Worm (Caenorhabditis elegans) whole organism, young adult: ENCODE data around the gene ins-10.

ENCODE experiments used
- F10E7.11 ChIP-seq: sonication (generic microtip); optimal IDR thresholded peaks from 2 replicates; lab custom pipeline; 2017; ENCODE audit warnings: mild to moderate bottlenecking, missing genetic modification characterization, moderate library complexity, missing compliant biosample characterization
- F22D6.2 ChIP-seq: sonication (generic microtip); optimal IDR thresholded peaks from 2 replicates; lab custom pipeline; 2016; ENCODE audit warnings: mild to moderate bottlenecking, missing genetic modification characterization, missing compliant biosample characterization
- F52B5.7 ChIP-seq: sonication (generic microtip); optimal IDR thresholded peaks from 2 replicates; lab custom pipeline; 2016; ENCODE audit warnings: mild to moderate bottlenecking, missing genetic modification characterization, missing compliant biosample characterization
- F57A8.1 ChIP-seq: fragments of 200-800 bp; sonication (Bioruptor generic); optimal IDR thresholded peaks from 2 replicates; lab custom pipeline; 2018; ENCODE audit warnings: mild to moderate bottlenecking, missing genetic modification characterization, moderate library complexity, missing compliant biosample characterization
- F57C9.4 ChIP-seq: sonication (generic microtip); optimal IDR thresholded peaks from 2 replicates; lab custom pipeline; 2017; ENCODE audit warnings: mild to moderate bottlenecking, missing genetic modification characterization, missing compliant biosample characterization
- K11D2.4 ChIP-seq: fragments of 200-800 bp; sonication (Bioruptor generic); IDR thresholded peaks from 2 replicates; pipeline ENCODE4 v1.3.6; 2022; ENCODE audit warnings: missing genetic modification reagents, missing genetic modification characterization, missing compliant biosample characterization
- K12H6.12 ChIP-seq: fragments of 200-800 bp; sonication (Bioruptor generic); optimal IDR thresholded peaks from 2 replicates; lab custom pipeline; 2018; ENCODE audit warnings: mild to moderate bottlenecking, missing genetic modification characterization, missing compliant biosample characterization
- Y95B8A.8 ChIP-seq: fragments of 200-800 bp; sonication (Bioruptor generic); IDR thresholded peaks from 2 replicates; pipeline ENCODE4 v1.3.6; 2022; ENCODE audit warnings: missing genetic modification reagents, missing genetic modification characterization, missing compliant biosample characterization
- ZK185.1 ChIP-seq: sonication (generic microtip); optimal IDR thresholded peaks from 2 replicates; lab custom pipeline; 2016; ENCODE audit warnings: mild to moderate bottlenecking, missing genetic modification characterization, missing compliant biosample characterization; ENCODE audit not compliant: poor library complexity, severe bottlenecking
- athp-1 ChIP-seq: sonication (generic microtip); optimal IDR thresholded peaks from 2 replicates; lab custom pipeline; 2017; ENCODE audit warnings: mild to moderate bottlenecking, missing genetic modification characterization, missing compliant biosample characterization
- attf-3 ChIP-seq: fragments of 200-800 bp; sonication (Bioruptor generic); conservative IDR thresholded peaks from 2 replicates; pipeline ENCODE4 v1.3.6; 2022; ENCODE audit warnings: missing genetic modification reagents, missing genetic modification characterization, missing compliant biosample characterization
- attf-6 ChIP-seq: fragments of 200-800 bp; sonication (Bioruptor generic); IDR thresholded peaks from 2 replicates; pipeline ENCODE4 v1.3.6; 2022; ENCODE audit warnings: missing genetic modification reagents, missing genetic modification characterization, missing compliant biosample characterization
- ccch-3 ChIP-seq: fragments of 200-800 bp; sonication (Bioruptor generic); optimal IDR thresholded peaks from 2 replicates; lab custom pipeline; 2018; ENCODE audit warnings: mild to moderate bottlenecking, missing genetic modification characterization, missing compliant biosample characterization
- ceh-40 ChIP-seq: fragments of 200-800 bp; sonication (Bioruptor generic); IDR thresholded peaks from 2 replicates; pipeline ENCODE4 v1.3.6; 2022; ENCODE audit warnings: missing genetic modification characterization, missing compliant biosample characterization
- chd-7 ChIP-seq: sonication (generic microtip); optimal IDR thresholded peaks from 2 replicates; lab custom pipeline; 2016; ENCODE audit warnings: mild to moderate bottlenecking, missing genetic modification characterization, moderate library complexity, missing compliant biosample characterization
- fkh-3 ChIP-seq: sonication (generic microtip); optimal IDR thresholded peaks from 2 replicates; lab custom pipeline; 2016; ENCODE audit warnings: mild to moderate bottlenecking, missing genetic modification characterization, missing compliant biosample characterization
- hmg-1.2 ChIP-seq: fragments of 200-800 bp; sonication (Bioruptor generic); IDR thresholded peaks from 2 replicates; pipeline ENCODE4 v1.3.6; 2022; ENCODE audit warnings: missing genetic modification reagents, missing genetic modification characterization, missing compliant biosample characterization
- let-607 ChIP-seq, 2 experiments: fragments of 200-800 bp in 1 of 2; sonication (Bioruptor generic) in 1 of 2; sonication (generic microtip) in 1 of 2; optimal IDR thresholded peaks; 2 replicates each; lab custom pipeline; 2016 to 2018; ENCODE audit warnings: mild to moderate bottlenecking in 2 of 2, missing compliant biosample characterization in 2 of 2, missing genetic modification characterization in 2 of 2, moderate library complexity in 2 of 2, missing genotype in 1 of 2
- lin-26 ChIP-seq: fragments of 200-800 bp; sonication (Bioruptor generic); IDR thresholded peaks from 2 replicates; pipeline ENCODE4 v1.3.6; 2022; ENCODE audit warnings: missing genetic modification reagents, missing genetic modification characterization, missing compliant biosample characterization
- lsy-27 ChIP-seq: sonication (generic microtip); optimal IDR thresholded peaks from 2 replicates; lab custom pipeline; 2017; ENCODE audit warnings: missing genetic modification characterization, mild to moderate bottlenecking, missing compliant biosample characterization, antibody characterized with exemption, missing genotype, borderline replicate concordance; ENCODE audit not compliant: insufficient read depth
- madf-10 ChIP-seq: sonication (generic microtip); optimal IDR thresholded peaks from 2 replicates; lab custom pipeline; 2016; ENCODE audit warnings: mild to moderate bottlenecking, missing genetic modification characterization, missing compliant biosample characterization
- mel-28 ChIP-seq: sonication (generic microtip); optimal IDR thresholded peaks from 2 replicates; lab custom pipeline; 2016; ENCODE audit warnings: borderline replicate concordance, mild to moderate bottlenecking, missing genetic modification characterization, missing compliant biosample characterization
- mes-4 ChIP-seq: sonication (generic microtip); optimal IDR thresholded peaks from 2 replicates; lab custom pipeline; 2016; ENCODE audit warnings: missing genotype, missing genetic modification characterization, missing compliant biosample characterization
- mxl-1 ChIP-seq: sonication (generic microtip); optimal IDR thresholded peaks from 2 replicates; lab custom pipeline; 2016; ENCODE audit warnings: missing genetic modification characterization, missing compliant biosample characterization
- nfya-1 ChIP-seq: sonication (generic microtip); optimal IDR thresholded peaks from 2 replicates; lab custom pipeline; 2017; ENCODE audit warnings: antibody characterized with exemption, missing compliant biosample characterization, missing genetic modification characterization, borderline replicate concordance; ENCODE audit not compliant: insufficient read depth
- nhr-80 ChIP-seq: sonication (generic microtip); optimal IDR thresholded peaks from 2 replicates; lab custom pipeline; 2016; ENCODE audit warnings: missing genetic modification characterization, missing compliant biosample characterization
- pbrm-1 ChIP-seq: fragments of 200-800 bp; sonication (Bioruptor generic); IDR thresholded peaks from 2 replicates; pipeline ENCODE4 v1.3.6; 2022; ENCODE audit warnings: missing genetic modification reagents, missing genetic modification characterization, missing compliant biosample characterization
- pha-4 ChIP-seq: fragments of 150-350 bp; sonication (generic microtip); optimal IDR thresholded peaks from 2 replicates; lab custom pipeline; 2014; ENCODE audit warnings: missing biosample characterization, missing genetic modification reagents, missing genetic modification characterization
- rcor-1 ChIP-seq: fragments of 200-800 bp; sonication (Bioruptor generic); IDR thresholded peaks from 2 replicates; pipeline ENCODE4 v1.3.6; 2022; ENCODE audit warnings: missing genetic modification reagents, missing genetic modification characterization, missing compliant biosample characterization
- rec-8 ChIP-seq, 2 experiments: sonication (generic microtip); optimal IDR thresholded peaks; 2 replicates each; lab custom pipeline; 2016; ENCODE audit warnings: mild to moderate bottlenecking in 2 of 2, missing genetic modification characterization in 2 of 2, missing genetic modification reagents in 2 of 2, missing genotype in 2 of 2, missing biosample characterization in 1 of 2, missing compliant biosample characterization in 1 of 2, moderate library complexity in 1 of 2
- snpc-3.4 ChIP-seq: sonication (generic microtip); optimal IDR thresholded peaks from 2 replicates; lab custom pipeline; 2017; ENCODE audit warnings: missing genetic modification characterization, mild to moderate bottlenecking, missing compliant biosample characterization, antibody characterized with exemption, moderate library complexity, missing genotype, missing genetic modification reagents
- sptf-2 ChIP-seq: fragments of 200-800 bp; sonication (Bioruptor generic); optimal IDR thresholded peaks from 2 replicates; lab custom pipeline; 2018; ENCODE audit warnings: mild to moderate bottlenecking, missing genetic modification characterization, missing compliant biosample characterization
- xnd-1 ChIP-seq: sonication (generic microtip); optimal IDR thresholded peaks from 2 replicates; lab custom pipeline; 2016; ENCODE audit warnings: missing genotype, missing genetic modification reagents, missing genetic modification characterization, missing compliant biosample characterization
- ztf-22 ChIP-seq: fragments of 200-800 bp; sonication (Bioruptor generic); optimal IDR thresholded peaks from 2 replicates; lab custom pipeline; 2018; ENCODE audit warnings: mild to moderate bottlenecking, missing genetic modification characterization, moderate library complexity, missing compliant biosample characterization
- ztf-26 ChIP-seq: sonication (generic microtip); optimal IDR thresholded peaks from 2 replicates; lab custom pipeline; 2017; ENCODE audit warnings: missing genetic modification characterization, missing compliant biosample characterization
- ztf-3 ChIP-seq: fragments of 200-800 bp; sonication (Bioruptor generic); optimal IDR thresholded peaks from 2 replicates; lab custom pipeline; 2018; ENCODE audit warnings: mild to moderate bottlenecking, missing genetic modification characterization, missing compliant biosample characterization

Gene ins-10

ce11 chrV:14018640-14019039, 15.1 kb upstream of the ins-10 start, which contains the start of the genes mtl-2 and T08G5.1:
Gene mtl-2, minus strand, starts transcription at chrV:14018673.
Gene T08G5.1, plus strand, starts transcription at chrV:14018766.
- TF ChIP-seq ZK185.1 (tag; lab: Kevin White, UChicago), result no peak
- peak; percentile 40 for TF ChIP-seq nhr-80 (tag; lab: Kevin White, UChicago)

DNA sequence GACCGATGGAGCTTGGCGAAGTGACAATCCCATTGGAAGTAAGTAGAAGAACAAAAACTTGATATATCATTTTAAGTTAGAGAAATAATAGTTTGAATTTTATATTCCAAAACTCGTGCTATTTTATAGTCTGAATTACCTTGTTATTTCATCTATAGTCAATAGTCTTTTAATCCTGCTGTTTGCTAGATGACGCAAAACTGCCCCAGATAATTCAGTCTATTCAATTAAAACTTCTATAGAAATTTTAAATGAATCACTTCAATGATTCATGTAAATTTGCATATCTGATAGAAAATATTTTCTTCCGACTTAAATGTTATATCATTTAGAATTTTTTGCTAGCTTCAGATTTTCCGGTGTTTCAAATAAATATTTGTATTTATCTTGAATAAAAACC, 10.7 kb upstream of the ins-10 start, which contains the start of gene T08G5.15:
T08G5.15 (minus strand) TSS at position 101 of the 400 bp plus-strand sequence.
- TF ChIP-seq nfya-1 (tag; lab: Kevin White, UChicago) (no peak), mxl-1 (tag; lab: Kevin White, UChicago) (no peak), F10E7.11 (tag; lab: Kevin White, UChicago) (no peak), sptf-2 (GFP tag; lab: Kevin White, UChicago) (no peak), snpc-3.4 (tag; lab: Kevin White, UChicago) (no peak), chd-7 (tag; lab: Kevin White, UChicago) (no peak), ztf-26 (tag; lab: Kevin White, UChicago) (no peak), ccch-3 (GFP tag; lab: Kevin White, UChicago) (no peak), F22D6.2 (tag; lab: Kevin White, UChicago) (no peak), pha-4 (tag; lab: Kevin White, UChicago) (no peak), fkh-3 (no peak), F57A8.1 (GFP tag; lab: Kevin White, UChicago) (no peak), lin-26 (no peak), let-607 (tag; optimal IDR thresholded peaks at IDR 0.05; lab: Kevin White, UChicago) (no peak), rcor-1 (no peak), ceh-40 (GFP tag; lab: Robert Waterston, UW) (no peak), ztf-22 (GFP tag; lab: Kevin White, UChicago) (no peak)

DNA sequence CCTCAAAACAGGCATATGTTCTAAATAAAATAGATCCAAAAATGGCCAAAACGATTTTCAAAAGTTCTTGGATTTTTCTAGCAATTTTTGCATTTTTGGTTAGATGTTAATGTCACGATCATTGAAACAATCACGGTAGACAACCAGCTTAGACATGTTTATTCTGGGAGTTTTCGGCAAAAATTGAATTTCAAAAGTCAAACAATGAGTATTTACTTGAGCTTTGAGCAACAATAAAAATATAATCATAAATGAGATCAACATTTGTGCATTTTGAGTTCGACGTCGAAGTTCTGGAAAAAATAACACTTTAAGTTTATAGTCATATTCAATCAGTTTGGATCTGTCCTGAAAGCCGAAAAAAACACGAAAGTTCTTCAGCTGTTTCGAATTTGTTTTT, 7.6 kb upstream of the ins-10 start, which contains the start of gene T08G5.2:
T08G5.2 (minus strand) TSS at position 101 of the 400 bp plus-strand sequence.
- TF ChIP-seq pbrm-1, result no peak
- no peak for TF ChIP-seq ztf-3 (GFP tag; lab: Kevin White, UChicago)
- TF ChIP-seq Y95B8A.8 (GFP tag; lab: Robert Waterston, UW), result no peak
- TF ChIP-seq K12H6.12 (tag; lab: Kevin White, UChicago), result no peak
- no peak for TF ChIP-seq xnd-1 (tag; lab: Kevin White, UChicago)
- no peak for TF ChIP-seq mel-28 (tag; lab: Kevin White, UChicago)
- no peak for TF ChIP-seq F57C9.4
- TF ChIP-seq snpc-3.4 (tag; lab: Kevin White, UChicago), result no peak
- no peak for TF ChIP-seq athp-1
- no peak for TF ChIP-seq madf-10
- no peak for TF ChIP-seq lsy-27 (tag; lab: Kevin White, UChicago)
- no peak for TF ChIP-seq attf-3 (GFP tag; lab: Robert Waterston, UW)
- TF ChIP-seq hmg-1.2, result no peak
- TF ChIP-seq ceh-40 (GFP tag; lab: Robert Waterston, UW), result no peak
- no peak for TF ChIP-seq K11D2.4 (GFP tag; lab: Robert Waterston, UW)
- no peak for TF ChIP-seq rec-8 (tag; optimal IDR thresholded peaks at IDR 0.05; lab: Kevin White, UChicago)
- no peak for TF ChIP-seq F52B5.7
- no peak for TF ChIP-seq attf-6 (GFP tag; lab: Robert Waterston, UW)
- no peak for TF ChIP-seq mes-4 (tag; lab: Kevin White, UChicago)
